Fruit fly (Drosophila melanogaster): ENCODE data around the gene P5CS.

The P5CS gene

dm6 chr3L:21954474-21955321 is 17.1 kb upstream of the P5CS start, which contains the start of gene CG7458 (continued):
- TF ChIP-seq ftz-f1 (GFP tag; optimal IDR thresholded peaks at IDR 0.05) = peak; percentile 75
- no peak for TF ChIP-seq yki (optimal IDR thresholded peaks at IDR 0.05)
- TF ChIP-seq Atf6 (GFP tag; IDR thresholded peaks at IDR 0.05) = peak; percentile 25; the same call in 1 of the 2 replicates
- no peak for TF ChIP-seq Hr39 (optimal IDR thresholded peaks at IDR 0.05)
- TF ChIP-seq Dip3 (GFP tag; optimal IDR thresholded peaks at IDR 0.05) = peak; percentile 45
- TF ChIP-seq CG8765 (GFP tag; IDR thresholded peaks at IDR 0.05) = peak; percentile 13; the same call in 1 of the 2 replicates
- TF ChIP-seq sens (GFP tag) = peak; percentile 92
- no peak for TF ChIP-seq jumu (GFP tag; optimal IDR thresholded peaks at IDR 0.05)
- peak; percentile 42 for TF ChIP-seq en (GFP tag; optimal IDR thresholded peaks at IDR 0.05)
- peak; percentile 41 for TF ChIP-seq Hsf (GFP tag; optimal IDR thresholded peaks at IDR 0.05)
- TF ChIP-seq CG11085 (GFP tag; IDR thresholded peaks at IDR 0.05) = peak; percentile 16; the same call in 1 of the 2 replicates
- peak; percentile 71 for TF ChIP-seq lmd (GFP tag; IDR thresholded peaks at IDR 0.05)
- TF ChIP-seq her (GFP tag; optimal IDR thresholded peaks at IDR 0.05) = no peak
- peak; percentile 9 for TF ChIP-seq Hand (GFP tag; optimal IDR thresholded peaks at IDR 0.05)
- TF ChIP-seq Dfd (GFP tag; optimal IDR thresholded peaks at IDR 0.05) = peak in 1 of 2 experiments; percentile 50
- TF ChIP-seq Hmx (GFP tag; optimal IDR thresholded peaks at IDR 0.05) = peak; percentile 55
- 0 out of 3 replicates have a peak, but pooled peaks have one; percentile 18 for TF ChIP-seq vnd (GFP tag; IDR thresholded peaks at IDR 0.05; ENCODE audit: partially characterized antibody)
- no peak for TF ChIP-seq Atf-2 (GFP tag; optimal IDR thresholded peaks at IDR 0.05)
- no peak for TF ChIP-seq Oaz (GFP tag; IDR thresholded peaks at IDR 0.05)
- TF ChIP-seq CG13624 (GFP tag; optimal IDR thresholded peaks at IDR 0.05) = peak; percentile 46
- peak; percentile 48 for TF ChIP-seq CG10979 (tag; optimal IDR thresholded peaks at IDR 0.05)
- peak; percentile 44 for TF ChIP-seq CG1602 (GFP tag; optimal IDR thresholded peaks at IDR 0.05)
- peak; percentile 35 for TF ChIP-seq CG1233 (GFP tag; optimal IDR thresholded peaks at IDR 0.05)
- TF ChIP-seq CG9932 (GFP tag; IDR thresholded peaks at IDR 0.05) = 0 out of 2 replicates have a peak, but pooled peaks have one; percentile 29
- TF ChIP-seq peb (GFP tag; IDR thresholded peaks at IDR 0.05) = no peak
- TF ChIP-seq CG14860 (GFP tag; IDR thresholded peaks at IDR 0.05; ENCODE audit: partially characterized antibody) = no peak
- peak; percentile 78 for TF ChIP-seq CG18262 (tag; optimal IDR thresholded peaks at IDR 0.05)
- peak; percentile 37; the same call in 1 of the 2 replicates for TF ChIP-seq CG32532 (GFP tag; IDR thresholded peaks at IDR 0.05)
- peak; percentile 25; the same call in 1 of the 3 replicates for TF ChIP-seq zfh1 (GFP tag; IDR thresholded peaks at IDR 0.05)
- TF ChIP-seq slbo (GFP tag; IDR thresholded peaks at IDR 0.05) = peak; percentile 53
- peak; percentile 96 for TF ChIP-seq grn (GFP tag; optimal IDR thresholded peaks at IDR 0.05)
- TF ChIP-seq CG10959 (GFP tag; IDR thresholded peaks at IDR 0.05) = no peak
- TF ChIP-seq Adf1 (GFP tag; IDR thresholded peaks at IDR 0.05) = peak; percentile 26; the same call in 1 of the 2 replicates
- peak; percentile 50 for TF ChIP-seq Fer1 (GFP tag; optimal IDR thresholded peaks at IDR 0.05)
- peak; percentile 20 for TF ChIP-seq Fer3 (tag; optimal IDR thresholded peaks at IDR 0.05)
- TF ChIP-seq hth (optimal IDR thresholded peaks at IDR 0.05) = no peak
- no peak for TF ChIP-seq Sin3A (optimal IDR thresholded peaks at IDR 0.05)
- TF ChIP-seq caup (GFP tag; optimal IDR thresholded peaks at IDR 0.05; ENCODE audit: severe bottlenecking) = no peak
- TF ChIP-seq CG12769 (tag; optimal IDR thresholded peaks at IDR 0.05) = peak; percentile 84
- peak; percentile 39 for TF ChIP-seq Hmr (GFP tag; optimal IDR thresholded peaks at IDR 0.05)
- peak; percentile 51 for TF ChIP-seq Mes4 (GFP tag; optimal IDR thresholded peaks at IDR 0.05)
- TF ChIP-seq Sox102F (GFP tag; optimal IDR thresholded peaks at IDR 0.05) = peak; percentile 64
- TF ChIP-seq CG14710 (tag; optimal IDR thresholded peaks at IDR 0.05) = peak; percentile 39
- TF ChIP-seq unc-4 (GFP tag; IDR thresholded peaks at IDR 0.05; ENCODE audit: partially characterized antibody) = no peak
- TF ChIP-seq Asciz (GFP tag; optimal IDR thresholded peaks at IDR 0.05) = no peak
- no peak for TF ChIP-seq CG17912 (GFP tag; optimal IDR thresholded peaks at IDR 0.05)
- TF ChIP-seq h (optimal IDR thresholded peaks at IDR 0.05) = no peak
- TF ChIP-seq pzg (GFP tag; optimal IDR thresholded peaks at IDR 0.05) = no peak
- TF ChIP-seq gce (GFP tag; IDR thresholded peaks at IDR 0.05) = peak; percentile 36; the same call in 1 of the 3 replicates
- no peak for TF ChIP-seq CrebB (tag; optimal IDR thresholded peaks at IDR 0.05)
- TF ChIP-seq CG16779 (GFP tag; IDR thresholded peaks at IDR 0.05) = no peak

Data from whole organism, embryonic.